Worm (Caenorhabditis elegans): ENCODE data around the gene C07A12.18.

- TF ChIP-seq F52B5.7 (tag; optimal IDR thresholded peaks at IDR 0.05) (no peak), ets-4 (GFP tag; optimal IDR thresholded peaks at IDR 0.05) (no peak), F23B12.7 (tag; optimal IDR thresholded peaks at IDR 0.05; ENCODE audit: insufficient read depth) (no peak), F57A8.1 (GFP tag; optimal IDR thresholded peaks at IDR 0.05) (no peak), snpc-4 (GFP tag; optimal IDR thresholded peaks at IDR 0.05) (no peak), snpc-4 (tag; optimal IDR thresholded peaks at IDR 0.05) (no peak), sea-2 (GFP tag; IDR thresholded peaks at IDR 0.05) (no peak), ceh-91 (GFP tag; IDR thresholded peaks at IDR 0.05) (no peak), ama-1 (optimal IDR thresholded peaks at IDR 0.05) (no peak), ama-1 (GFP tag; optimal IDR thresholded peaks at IDR 0.05) (no peak), ztf-22 (GFP tag; optimal IDR thresholded peaks at IDR 0.05) (no peak), fkh-3 (tag; optimal IDR thresholded peaks at IDR 0.05) (no peak), cebp-2 (GFP tag; IDR thresholded peaks at IDR 0.05) (no peak), ekl-4 (GFP tag; IDR thresholded peaks at IDR 0.05) (no peak)
Observed at ce11 chrX:4534112-4534511, 15.6 kb downstream of the C07A12.18 start.
